Worm (Caenorhabditis elegans): ENCODE results near the gene vps-18.
A peak's percentile ranks its signal among the peaks of the same experiment; 100 is the strongest.

Gene vps-18

DNA sequence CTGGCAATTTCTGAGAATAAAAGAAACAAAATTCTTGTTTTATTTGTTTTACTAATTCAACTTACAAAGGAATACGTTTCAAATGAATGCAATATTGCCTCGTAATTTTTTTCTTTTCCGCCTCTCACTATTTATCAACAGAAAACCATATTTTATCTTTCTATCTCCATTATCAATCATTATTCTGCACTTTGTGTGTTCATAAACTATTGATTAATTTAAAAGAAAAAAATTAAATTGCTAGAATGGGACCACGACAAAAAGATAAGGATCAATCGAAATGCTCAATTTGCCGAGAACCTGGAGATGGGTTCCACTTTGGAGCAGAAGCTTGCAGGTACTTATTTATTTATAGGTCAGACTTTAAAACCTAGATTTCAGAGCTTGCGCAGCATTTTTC is 25.8 kb upstream of the vps-18 start, which contains the start of gene nhr-273:
TSS of gene nhr-273 (plus strand) at position 167 of the 400 bp plus-strand sequence.
- TF ChIP-seq lin-15B (tag; optimal IDR thresholded peaks at IDR 0.05) (no peak), unc-62 (GFP tag; optimal IDR thresholded peaks at IDR 0.05) (no peak), unc-98 (GFP tag; IDR thresholded peaks at IDR 0.05) (no peak), skn-1 (tag; optimal IDR thresholded peaks at IDR 0.05) (no peak), elt-2 (tag; optimal IDR thresholded peaks at IDR 0.05) (peak; percentile 70), nhr-12 (tag; optimal IDR thresholded peaks at IDR 0.05) (no peak), aly-2 (tag; optimal IDR thresholded peaks at IDR 0.05) (no peak)

DNA sequence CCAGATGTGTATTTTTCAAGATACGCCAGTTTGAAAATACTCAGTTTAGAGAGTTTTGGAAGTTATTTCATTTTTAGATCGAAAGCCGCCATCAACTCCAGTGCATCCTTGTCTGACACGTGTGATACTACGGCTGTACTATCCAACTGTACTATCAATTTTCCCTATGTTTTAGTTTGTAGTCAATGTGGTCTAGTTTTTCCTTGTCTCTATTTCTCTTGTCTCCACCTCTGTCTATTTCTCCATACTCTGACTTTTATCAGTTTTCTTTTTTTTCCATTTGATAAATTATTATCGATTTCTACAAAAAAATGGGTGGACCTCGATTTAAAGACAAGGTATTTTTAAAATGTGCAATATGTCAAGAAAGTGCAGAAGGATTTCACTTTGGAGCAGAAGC is 22.3 kb upstream of the vps-18 start, which contains the start of gene nhr-16:
TSS of gene nhr-16 (plus strand) at position 205 of the 400 bp plus-strand sequence.
- TF ChIP-seq ceh-82 (tag; optimal IDR thresholded peaks at IDR 0.05): no peak
- TF ChIP-seq nhr-84 (tag; optimal IDR thresholded peaks at IDR 0.05): no peak
- TF ChIP-seq dsc-1 (tag; optimal IDR thresholded peaks at IDR 0.05): no peak
- no peak for TF ChIP-seq nhr-85 (tag)
- no peak for TF ChIP-seq grh-1 (GFP tag; IDR thresholded peaks at IDR 0.05)
- no peak for TF ChIP-seq unc-62 (GFP tag; optimal IDR thresholded peaks at IDR 0.05)
- no peak for TF ChIP-seq ztf-11 (tag; optimal IDR thresholded peaks at IDR 0.05)
- TF ChIP-seq isw-1 (GFP tag; IDR thresholded peaks at IDR 0.05): no peak
- no peak for TF ChIP-seq nhr-77 (tag; optimal IDR thresholded peaks at IDR 0.05)
- no peak for TF ChIP-seq nhr-19 (GFP tag; conservative IDR thresholded peaks at IDR 0.05)
- TF ChIP-seq Y116A8C.19 (tag; optimal IDR thresholded peaks at IDR 0.05; ENCODE audit: borderline replicate concordance): no peak
- TF ChIP-seq C34B4.2 (tag; optimal IDR thresholded peaks at IDR 0.05): no peak
- TF ChIP-seq skn-1 (tag; optimal IDR thresholded peaks at IDR 0.05): no peak

DNA sequence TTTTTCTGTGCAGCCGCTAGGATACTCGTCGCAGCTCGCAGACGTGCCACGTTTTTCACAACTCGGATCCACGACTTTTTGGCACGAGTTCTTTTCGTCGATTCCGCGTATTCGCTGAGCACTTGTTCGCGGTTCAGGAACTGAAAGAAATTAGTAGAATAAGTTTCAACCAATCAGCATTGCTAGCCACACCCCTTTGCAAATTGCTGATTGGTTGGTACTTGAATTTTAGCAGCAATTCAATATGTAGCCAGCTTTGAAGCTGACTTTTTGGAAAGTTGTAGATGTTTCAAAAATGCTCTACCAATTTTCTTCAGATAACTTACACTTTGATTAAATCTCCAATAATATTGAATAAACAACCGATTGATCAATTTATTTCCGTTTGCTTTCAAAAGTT is 19.7 kb upstream of the vps-18 start:
- TF ChIP-seq C34B4.2 (tag; optimal IDR thresholded peaks at IDR 0.05) (no peak), skn-1 (tag; optimal IDR thresholded peaks at IDR 0.05) (no peak), tbx-2 (tag; optimal IDR thresholded peaks at IDR 0.05) (no peak), ceh-90 (tag; optimal IDR thresholded peaks at IDR 0.05) (no peak)

DNA sequence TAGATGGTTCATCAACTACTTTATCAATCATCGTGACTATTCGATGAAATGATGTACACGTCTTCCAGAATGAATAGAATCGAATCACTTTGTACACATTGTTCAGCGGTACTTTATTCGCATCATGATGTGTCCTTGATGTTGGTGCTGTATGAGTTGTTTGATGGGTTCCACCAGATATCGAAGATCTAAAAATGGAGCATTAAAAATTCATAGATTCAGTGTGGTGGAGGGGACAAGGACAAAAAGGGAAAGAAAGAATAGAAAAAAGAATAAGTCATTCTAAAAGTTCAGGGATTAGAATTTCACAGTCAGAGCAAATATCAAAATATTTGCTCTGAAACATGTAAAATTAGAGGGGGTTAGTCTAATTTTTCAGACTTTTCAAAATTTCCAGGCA is 16.1 kb upstream of the vps-18 start:
- TF ChIP-seq grh-1 (GFP tag; IDR thresholded peaks at IDR 0.05): no peak
- TF ChIP-seq pag-3 (tag; optimal IDR thresholded peaks at IDR 0.05; ENCODE audit: borderline replicate concordance, insufficient read depth): no peak
- no peak for TF ChIP-seq nhr-28 (tag; optimal IDR thresholded peaks at IDR 0.05)
- no peak for TF ChIP-seq fkh-10 (GFP tag; optimal IDR thresholded peaks at IDR 0.05)
- no peak for TF ChIP-seq tlp-1 (tag; optimal IDR thresholded peaks at IDR 0.05)
- TF ChIP-seq elt-2 (tag; optimal IDR thresholded peaks at IDR 0.05): no peak
- no peak for TF ChIP-seq dpl-1 (GFP tag; optimal IDR thresholded peaks at IDR 0.05)
- no peak for TF ChIP-seq pqm-1 (tag; optimal IDR thresholded peaks at IDR 0.05)
- no peak for TF ChIP-seq elt-3 (tag; optimal IDR thresholded peaks at IDR 0.05)
- no peak for TF ChIP-seq ceh-8 (GFP tag; optimal IDR thresholded peaks at IDR 0.05)
- no peak for TF ChIP-seq zip-4 (GFP tag; optimal IDR thresholded peaks at IDR 0.05)
- no peak for TF ChIP-seq C04F5.9 (tag; optimal IDR thresholded peaks at IDR 0.05)
- TF ChIP-seq lin-15B (tag; optimal IDR thresholded peaks at IDR 0.05): no peak
- no peak for TF ChIP-seq C16A3.4 (tag; optimal IDR thresholded peaks at IDR 0.05)
- no peak for TF ChIP-seq nhr-19 (GFP tag; conservative IDR thresholded peaks at IDR 0.05)
- TF ChIP-seq unc-130 (tag; optimal IDR thresholded peaks at IDR 0.05): no peak
- TF ChIP-seq hlh-4 (tag; optimal IDR thresholded peaks at IDR 0.05): no peak

- TF ChIP-seq hpl-2 (GFP tag; optimal IDR thresholded peaks at IDR 0.05) (no peak), isw-1 (GFP tag; IDR thresholded peaks at IDR 0.05) (no peak), dpl-1 (GFP tag; optimal IDR thresholded peaks at IDR 0.05) (no peak), nhr-85 (tag) (no peak), nhr-77 (tag; optimal IDR thresholded peaks at IDR 0.05) (no peak), hlh-17 (GFP tag; optimal IDR thresholded peaks at IDR 0.05; ENCODE audit: borderline replicate concordance) (no peak), ztf-4 (tag; optimal IDR thresholded peaks at IDR 0.05) (no peak), ces-1 (GFP tag; optimal IDR thresholded peaks at IDR 0.05) (no peak), lir-3 (tag; optimal IDR thresholded peaks at IDR 0.05; ENCODE audit: poor library complexity) (no peak), nhr-12 (tag; optimal IDR thresholded peaks at IDR 0.05) (no peak), unc-62 (GFP tag; optimal IDR thresholded peaks at IDR 0.05) (no peak), lin-39 (tag; optimal IDR thresholded peaks at IDR 0.05) (no peak), nhr-84 (tag; optimal IDR thresholded peaks at IDR 0.05) (no peak), lin-14 (GFP tag; optimal IDR thresholded peaks at IDR 0.05) (no peak), fos-1 (tag; optimal IDR thresholded peaks at IDR 0.05) (no peak), nhr-47 (tag; optimal IDR thresholded peaks at IDR 0.05) (no peak), hlh-4 (tag; optimal IDR thresholded peaks at IDR 0.05) (no peak), ceh-82 (tag; optimal IDR thresholded peaks at IDR 0.05) (no peak)
Measured at ce11 chrII:4453051-4453450, 7.9 kb upstream of the vps-18 start, which contains the start of gene twk-2. Gene twk-2 (minus strand): TSS chrII:4453151.
